Worm (Caenorhabditis elegans) whole organism, young adult: ENCODE results near the gene M70.5.
A peak's percentile ranks its signal among the peaks of the same experiment; 100 is the strongest.

Source experiments
- B0019.2 ChIP-seq: fragments of 200-800 bp; sonication (Bioruptor generic); conservative IDR thresholded peaks from 2 replicates; pipeline ENCODE4 v1.3.6; 2022; ENCODE audit warnings: missing genetic modification reagents, missing genetic modification characterization, missing compliant biosample characterization
- B0261.1 ChIP-seq: sonication (generic microtip); optimal IDR thresholded peaks from 2 replicates; lab custom pipeline; 2016; ENCODE audit warnings: mild to moderate bottlenecking, missing genetic modification characterization, moderate library complexity, missing compliant biosample characterization
- F22D6.2 ChIP-seq: sonication (generic microtip); optimal IDR thresholded peaks from 2 replicates; lab custom pipeline; 2016; ENCODE audit warnings: mild to moderate bottlenecking, missing genetic modification characterization, missing compliant biosample characterization
- F33H1.4 ChIP-seq: fragments of 200-800 bp; sonication (Bioruptor generic); IDR thresholded peaks from 2 replicates; pipeline ENCODE4 v1.3.6; 2022; ENCODE audit warnings: missing genetic modification reagents, missing genetic modification characterization, missing compliant biosample characterization
- F37B4.10 ChIP-seq: fragments of 200-800 bp; sonication (Bioruptor generic); IDR thresholded peaks from 2 replicates; pipeline ENCODE4 v1.3.6; 2022; ENCODE audit warnings: missing genetic modification characterization, missing compliant biosample characterization
- F55B11.4 ChIP-seq: sonication (generic microtip); optimal IDR thresholded peaks from 2 replicates; lab custom pipeline; 2016; ENCODE audit warnings: missing compliant biosample characterization, missing genetic modification characterization, borderline replicate concordance; ENCODE audit not compliant: insufficient read depth
- F57C9.4 ChIP-seq: sonication (generic microtip); optimal IDR thresholded peaks from 2 replicates; lab custom pipeline; 2017; ENCODE audit warnings: mild to moderate bottlenecking, missing genetic modification characterization, missing compliant biosample characterization
- K11D2.4 ChIP-seq: fragments of 200-800 bp; sonication (Bioruptor generic); IDR thresholded peaks from 2 replicates; pipeline ENCODE4 v1.3.6; 2022; ENCODE audit warnings: missing genetic modification reagents, missing genetic modification characterization, missing compliant biosample characterization
- K12H6.12 ChIP-seq: fragments of 200-800 bp; sonication (Bioruptor generic); optimal IDR thresholded peaks from 2 replicates; lab custom pipeline; 2018; ENCODE audit warnings: mild to moderate bottlenecking, missing genetic modification characterization, missing compliant biosample characterization
- T26A5.8 ChIP-seq: sonication (generic microtip); optimal IDR thresholded peaks from 2 replicates; lab custom pipeline; 2016; ENCODE audit warnings: missing genetic modification characterization, missing compliant biosample characterization
- Y53G8AR.9 ChIP-seq: fragments of 200-800 bp; sonication (Bioruptor generic); conservative IDR thresholded peaks from 2 replicates; pipeline ENCODE4 v1.3.6; 2022; ENCODE audit warnings: missing genetic modification reagents, missing genetic modification characterization, missing compliant biosample characterization
- ZK185.1 ChIP-seq: sonication (generic microtip); optimal IDR thresholded peaks from 2 replicates; lab custom pipeline; 2016; ENCODE audit warnings: mild to moderate bottlenecking, missing genetic modification characterization, missing compliant biosample characterization; ENCODE audit not compliant: poor library complexity, severe bottlenecking
- aptf-2 ChIP-seq: fragments of 200-800 bp; sonication (Bioruptor generic); conservative IDR thresholded peaks from 2 replicates; pipeline ENCODE4 v1.3.6; 2022; ENCODE audit warnings: missing genetic modification reagents, missing genetic modification characterization, missing compliant biosample characterization
- attf-3 ChIP-seq: fragments of 200-800 bp; sonication (Bioruptor generic); conservative IDR thresholded peaks from 2 replicates; pipeline ENCODE4 v1.3.6; 2022; ENCODE audit warnings: missing genetic modification reagents, missing genetic modification characterization, missing compliant biosample characterization
- attf-6 ChIP-seq: fragments of 200-800 bp; sonication (Bioruptor generic); IDR thresholded peaks from 2 replicates; pipeline ENCODE4 v1.3.6; 2022; ENCODE audit warnings: missing genetic modification reagents, missing genetic modification characterization, missing compliant biosample characterization
- bed-2 ChIP-seq: fragments of 200-800 bp; sonication (Bioruptor generic); IDR thresholded peaks from 2 replicates; pipeline ENCODE4 v1.3.6; 2022; ENCODE audit warnings: missing genetic modification reagents, missing genetic modification characterization, missing compliant biosample characterization
- ccch-3 ChIP-seq: fragments of 200-800 bp; sonication (Bioruptor generic); optimal IDR thresholded peaks from 2 replicates; lab custom pipeline; 2018; ENCODE audit warnings: mild to moderate bottlenecking, missing genetic modification characterization, missing compliant biosample characterization
- gei-17 ChIP-seq: fragments of 200-800 bp; sonication (Bioruptor generic); optimal IDR thresholded peaks from 2 replicates; lab custom pipeline; 2018; ENCODE audit warnings: mild to moderate bottlenecking, missing genetic modification characterization, missing compliant biosample characterization
- hlh-26 ChIP-seq: fragments of 200-800 bp; sonication (Bioruptor generic); conservative IDR thresholded peaks from 2 replicates; pipeline ENCODE4 v1.3.6; 2022; ENCODE audit warnings: missing genetic modification reagents, missing genetic modification characterization, missing compliant biosample characterization
- hmg-1.2 ChIP-seq: fragments of 200-800 bp; sonication (Bioruptor generic); IDR thresholded peaks from 2 replicates; pipeline ENCODE4 v1.3.6; 2022; ENCODE audit warnings: missing genetic modification reagents, missing genetic modification characterization, missing compliant biosample characterization
- hmg-20 ChIP-seq: fragments of 200-800 bp; sonication (Bioruptor generic); IDR thresholded peaks from 2 replicates; pipeline ENCODE4 v1.3.6; 2022; ENCODE audit warnings: missing genetic modification reagents, missing genetic modification characterization, missing compliant biosample characterization
- hsf-1 ChIP-seq: fragments of 200-800 bp; sonication (Bioruptor generic); IDR thresholded peaks from 2 replicates; pipeline ENCODE4 v1.3.6; 2022; ENCODE audit warnings: missing genetic modification reagents, missing genetic modification characterization, missing compliant biosample characterization
- let-607 ChIP-seq, 2 experiments: fragments of 200-800 bp in 1 of 2; sonication (Bioruptor generic) in 1 of 2; sonication (generic microtip) in 1 of 2; optimal IDR thresholded peaks; 2 replicates each; lab custom pipeline; 2016 to 2018; ENCODE audit warnings: mild to moderate bottlenecking in 2 of 2, missing compliant biosample characterization in 2 of 2, missing genetic modification characterization in 2 of 2, moderate library complexity in 2 of 2, missing genotype in 1 of 2
- lin-40 ChIP-seq: sonication (generic microtip); optimal IDR thresholded peaks from 2 replicates; lab custom pipeline; 2016; ENCODE audit warnings: missing genetic modification characterization, mild to moderate bottlenecking, missing compliant biosample characterization, missing genotype, missing genetic modification reagents
- lin-54 ChIP-seq: fragments of 200-800 bp; sonication (Bioruptor generic); optimal IDR thresholded peaks from 2 replicates; lab custom pipeline; 2018; ENCODE audit warnings: mild to moderate bottlenecking, missing genetic modification characterization, missing compliant biosample characterization
- lsy-27 ChIP-seq: sonication (generic microtip); optimal IDR thresholded peaks from 2 replicates; lab custom pipeline; 2017; ENCODE audit warnings: missing genetic modification characterization, mild to moderate bottlenecking, missing compliant biosample characterization, antibody characterized with exemption, missing genotype, borderline replicate concordance; ENCODE audit not compliant: insufficient read depth
- madf-8 ChIP-seq: fragments of 200-800 bp; sonication (Bioruptor generic); conservative IDR thresholded peaks from 2 replicates; pipeline ENCODE4 v1.3.6; 2022; ENCODE audit warnings: missing genetic modification reagents, missing genetic modification characterization, missing compliant biosample characterization
- mel-28 ChIP-seq: sonication (generic microtip); optimal IDR thresholded peaks from 2 replicates; lab custom pipeline; 2016; ENCODE audit warnings: borderline replicate concordance, mild to moderate bottlenecking, missing genetic modification characterization, missing compliant biosample characterization
- mxl-1 ChIP-seq: sonication (generic microtip); optimal IDR thresholded peaks from 2 replicates; lab custom pipeline; 2016; ENCODE audit warnings: missing genetic modification characterization, missing compliant biosample characterization
- nfyb-1 ChIP-seq: fragments of 200-800 bp; sonication (Bioruptor generic); IDR thresholded peaks from 2 replicates; pipeline ENCODE4 v1.3.6; 2022; ENCODE audit warnings: missing genetic modification reagents, missing genetic modification characterization, missing compliant biosample characterization
- nhr-27 ChIP-seq: fragments of 200-800 bp; sonication (Bioruptor generic); optimal IDR thresholded peaks from 2 replicates; lab custom pipeline; 2018; ENCODE audit warnings: mild to moderate bottlenecking, missing genetic modification characterization, moderate library complexity, missing compliant biosample characterization
- nhr-80 ChIP-seq: sonication (generic microtip); optimal IDR thresholded peaks from 2 replicates; lab custom pipeline; 2016; ENCODE audit warnings: missing genetic modification characterization, missing compliant biosample characterization
- nhr-90 ChIP-seq: sonication (generic microtip); optimal IDR thresholded peaks from 2 replicates; lab custom pipeline; 2016; ENCODE audit warnings: missing genotype, mild to moderate bottlenecking, missing genetic modification characterization, missing compliant biosample characterization
- repo-1 ChIP-seq: sonication (generic microtip); optimal IDR thresholded peaks from 2 replicates; lab custom pipeline; 2017; ENCODE audit warnings: mild to moderate bottlenecking, missing genetic modification characterization, missing compliant biosample characterization
- rpc-1 ChIP-seq, 2 experiments: fragments of 150-350 bp in 1 of 2; sonication (generic microtip) in 1 of 2; optimal IDR thresholded peaks; 2 replicates each; lab custom pipeline; 2014 to 2018; ENCODE audit warnings: missing biosample characterization in 1 of 2, missing genetic modification characterization in 1 of 2, missing genetic modification reagents in 1 of 2, missing genotype in 1 of 2
- somi-1 ChIP-seq: fragments of 200-800 bp; sonication (Bioruptor generic); optimal IDR thresholded peaks from 2 replicates; lab custom pipeline; 2018; ENCODE audit warnings: mild to moderate bottlenecking, missing genetic modification characterization, missing compliant biosample characterization
- tbp1 ChIP-seq: fragments of 200-800 bp; sonication (Bioruptor generic); optimal IDR thresholded peaks from 2 replicates; lab custom pipeline; 2018; ENCODE audit warnings: mild to moderate bottlenecking, missing genetic modification characterization, missing compliant biosample characterization
- tlf-1 ChIP-seq: fragments of 200-800 bp; sonication (Bioruptor generic); optimal IDR thresholded peaks from 2 replicates; lab custom pipeline; 2018; ENCODE audit warnings: mild to moderate bottlenecking, missing genetic modification characterization, missing compliant biosample characterization
- xnd-1 ChIP-seq: sonication (generic microtip); optimal IDR thresholded peaks from 2 replicates; lab custom pipeline; 2016; ENCODE audit warnings: missing genotype, missing genetic modification reagents, missing genetic modification characterization, missing compliant biosample characterization
- ztf-18 ChIP-seq: sonication (generic microtip); optimal IDR thresholded peaks from 2 replicates; lab custom pipeline; 2016; ENCODE audit warnings: missing genotype, mild to moderate bottlenecking, missing genetic modification characterization, missing compliant biosample characterization
- ztf-22 ChIP-seq: fragments of 200-800 bp; sonication (Bioruptor generic); optimal IDR thresholded peaks from 2 replicates; lab custom pipeline; 2018; ENCODE audit warnings: mild to moderate bottlenecking, missing genetic modification characterization, moderate library complexity, missing compliant biosample characterization
- ztf-25 ChIP-seq: fragments of 200-800 bp; sonication (Bioruptor generic); IDR thresholded peaks from 2 replicates; pipeline ENCODE4 v1.3.6; 2022; ENCODE audit warnings: missing genetic modification reagents, missing genetic modification characterization, missing compliant biosample characterization
- ztf-26 ChIP-seq: sonication (generic microtip); optimal IDR thresholded peaks from 2 replicates; lab custom pipeline; 2017; ENCODE audit warnings: missing genetic modification characterization, missing compliant biosample characterization

M70.5 gene

DNA sequence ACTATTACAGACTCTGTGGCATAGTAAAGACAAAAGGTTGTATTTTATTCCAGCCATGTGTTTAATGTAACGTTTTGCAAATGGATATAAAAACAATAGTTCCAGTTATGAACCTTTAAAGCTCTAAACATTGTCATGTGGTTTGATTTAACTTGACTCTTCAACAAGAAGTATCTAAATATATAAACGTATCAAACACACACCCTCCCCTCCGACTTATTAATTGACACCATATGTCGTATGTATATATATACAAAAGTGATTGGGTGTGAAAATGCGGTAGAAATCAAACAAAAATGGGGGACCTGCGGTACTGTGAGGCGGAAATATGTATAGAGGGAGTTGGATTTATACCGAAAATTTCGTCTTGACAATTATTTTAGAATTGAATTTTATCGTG lies 23.0 kb upstream of the M70.5 start:
- TF ChIP-seq hmg-20 (GFP tag; lab: Robert Waterston, UW) (no peak), tlf-1 (GFP tag; lab: Kevin White, UChicago) (no peak), ztf-22 (no peak), repo-1 (tag; lab: Kevin White, UChicago) (no peak), attf-3 (GFP tag; lab: Robert Waterston, UW) (no peak), ccch-3 (no peak), madf-8 (GFP tag; lab: Robert Waterston, UW) (no peak), B0261.1 (no peak), F33H1.4 (GFP tag; lab: Robert Waterston, UW) (no peak), bed-2 (no peak), ztf-26 (tag; lab: Kevin White, UChicago) (no peak), K11D2.4 (no peak), Y53G8AR.9 (no peak), rpc-1 (optimal IDR thresholded peaks at IDR 0.05; lab: Kevin White, UChicago) (no peak), rpc-1 (tag; optimal IDR thresholded peaks at IDR 0.05; lab: Kevin White, UChicago) (no peak), lsy-27 (tag; lab: Kevin White, UChicago) (no peak), ztf-18 (tag; lab: Kevin White, UChicago) (no peak)

DNA sequence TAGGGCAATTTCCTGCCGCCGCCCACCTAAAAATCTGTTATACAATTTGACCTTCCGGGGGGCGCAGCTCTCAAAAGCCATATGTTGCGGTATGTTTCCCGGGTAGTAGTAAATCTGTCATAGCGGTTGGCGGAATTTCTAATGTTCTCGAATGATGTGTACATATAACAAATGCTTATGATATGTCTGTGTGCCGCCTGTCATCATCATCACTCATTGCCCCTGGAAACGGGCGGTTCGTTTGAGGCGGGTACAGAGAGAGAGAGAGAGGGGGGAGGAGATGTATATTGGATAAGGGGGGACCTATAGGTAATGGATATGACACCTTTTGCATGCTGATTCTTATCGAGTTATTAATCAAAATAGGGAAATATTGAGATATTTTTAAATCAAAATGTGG lies 21.2 kb upstream of the M70.5 start:
- TF ChIP-seq B0019.2 (GFP tag; lab: Robert Waterston, UW) = no peak
- TF ChIP-seq let-607 (tag; optimal IDR thresholded peaks at IDR 0.05; lab: Kevin White, UChicago) = no peak
- TF ChIP-seq ZK185.1 = no peak
- no peak for TF ChIP-seq F22D6.2
- no peak for TF ChIP-seq somi-1

DNA sequence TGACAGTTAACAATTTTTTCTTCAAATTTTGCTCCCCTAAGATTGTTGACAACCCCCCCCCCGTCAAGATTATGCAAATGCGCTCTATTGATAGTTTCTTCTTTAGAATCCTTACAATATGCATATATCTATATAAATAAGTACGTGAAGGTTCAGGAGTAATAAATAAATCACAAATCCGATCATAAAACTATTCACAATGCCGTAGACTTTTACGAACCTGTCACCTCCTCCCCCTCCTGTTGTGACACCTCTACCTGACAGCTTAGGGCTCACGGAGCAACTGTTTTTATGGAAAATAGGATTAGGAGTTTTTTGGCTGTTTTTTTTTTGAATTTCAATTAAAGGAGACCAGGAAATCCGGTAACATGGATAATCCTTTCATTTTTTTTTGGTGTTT lies 16.7 kb upstream of the M70.5 start:
- TF ChIP-seq mel-28 (tag; lab: Kevin White, UChicago) = no peak
- no peak for TF ChIP-seq F55B11.4 (tag; lab: Kevin White, UChicago)

DNA sequence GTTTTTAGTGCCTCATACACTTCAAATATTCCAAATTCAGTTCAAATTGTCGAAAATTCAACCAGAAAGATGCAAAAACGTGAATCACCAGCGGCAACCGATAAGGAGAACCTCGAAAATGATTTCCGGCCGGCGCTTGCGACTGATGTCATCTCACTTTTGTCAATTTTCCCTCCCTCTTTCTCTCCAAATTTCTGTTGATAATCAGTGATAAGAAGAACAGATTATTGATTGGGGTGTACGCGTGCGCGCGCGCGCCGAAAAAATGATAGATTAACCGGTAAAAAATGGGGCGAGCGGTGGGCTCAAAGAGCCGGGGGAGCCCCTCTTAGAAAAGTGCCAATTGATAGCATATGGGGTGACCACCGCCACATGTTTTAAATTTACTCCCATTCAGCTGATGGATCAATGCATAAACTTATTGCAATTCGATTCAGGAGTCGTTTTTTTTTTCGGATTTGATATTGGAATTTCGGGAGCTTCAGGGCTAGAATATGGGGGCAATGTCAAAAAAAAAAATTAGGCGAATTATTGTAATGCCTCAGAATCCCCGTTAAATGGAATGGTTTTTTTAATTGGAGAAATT lies 9.1 kb upstream of the M70.5 start:
- TF ChIP-seq F57C9.4 = no peak
- no peak for TF ChIP-seq nhr-90 (tag; lab: Kevin White, UChicago)
- TF ChIP-seq nfyb-1 = 0 out of 2 replicates have a peak, but pooled peaks have one; percentile 25
- TF ChIP-seq lsy-27 (tag; lab: Kevin White, UChicago) = no peak
- TF ChIP-seq ztf-25 (GFP tag; lab: Robert Waterston, UW) = no peak
- TF ChIP-seq mxl-1 (tag; lab: Kevin White, UChicago) = no peak
- TF ChIP-seq nhr-80 (tag; lab: Kevin White, UChicago) = peak; percentile 82
- no peak for TF ChIP-seq lin-54 (GFP tag; lab: Kevin White, UChicago)
- TF ChIP-seq B0261.1 = no peak
- no peak for TF ChIP-seq hsf-1
- TF ChIP-seq madf-8 (GFP tag; lab: Robert Waterston, UW) = no peak
- no peak for TF ChIP-seq nhr-27 (tag; lab: Kevin White, UChicago)
- TF ChIP-seq aptf-2 (GFP tag; lab: Robert Waterston, UW) = no peak
- TF ChIP-seq F55B11.4 (tag; lab: Kevin White, UChicago) = no peak
- no peak for TF ChIP-seq attf-6
- no peak for TF ChIP-seq tlf-1 (GFP tag; lab: Kevin White, UChicago)
- no peak for TF ChIP-seq F37B4.10 (GFP tag; lab: Robert Waterston, UW)
- no peak for TF ChIP-seq K12H6.12
- TF ChIP-seq gei-17 (GFP tag; lab: Kevin White, UChicago) = no peak
- TF ChIP-seq T26A5.8 (tag; lab: Kevin White, UChicago) = no peak
- no peak for TF ChIP-seq hmg-1.2 (GFP tag; lab: Robert Waterston, UW)
- TF ChIP-seq tbp1 (GFP tag; lab: Kevin White, UChicago) = no peak
- no peak for TF ChIP-seq xnd-1
- TF ChIP-seq ccch-3 = no peak
- no peak for TF ChIP-seq hlh-26
- TF ChIP-seq lin-40 (tag; lab: Kevin White, UChicago) = no peak
